Fruit fly (Drosophila melanogaster) whole organism, pupa: ENCODE data around the gene pod1.

Experiments used
- CG10348 ChIP-seq: fragments of 200-800 bp; sonication (Bioruptor generic); IDR thresholded peaks from 2 replicates; pipeline ENCODE4 v1.3.6; 2022; ENCODE audit warnings: missing biosample characterization, missing genetic modification characterization
- CG12605 ChIP-seq: fragments of 200-800 bp; sonication (Bioruptor generic); IDR thresholded peaks from 2 replicates; pipeline ENCODE4 v1.3.6; 2022; ENCODE audit warnings: missing biosample characterization, missing genetic modification characterization
- CG13204 ChIP-seq: fragments of 200-800 bp; sonication (Bioruptor generic); optimal IDR thresholded peaks from 2 replicates; lab custom pipeline; 2018; ENCODE audit warnings: missing biosample characterization, mild to moderate bottlenecking, missing genetic modification characterization, moderate library complexity
- CG14655 ChIP-seq: fragments of 200-800 bp; sonication (Bioruptor generic); optimal IDR thresholded peaks from 3 replicates; lab custom pipeline; 2017; ENCODE audit warnings: mild to moderate bottlenecking, missing biosample characterization, missing genetic modification reagents, missing genetic modification characterization
- CG15710 ChIP-seq: fragments of 200-800 bp; sonication (Bioruptor generic); optimal IDR thresholded peaks from 2 replicates; lab custom pipeline; 2018; ENCODE audit warnings: missing biosample characterization, mild to moderate bottlenecking, missing genetic modification characterization, moderate library complexity
- CG17806 ChIP-seq: fragments of 200-800 bp; sonication (Bioruptor generic); optimal IDR thresholded peaks from 2 replicates; lab custom pipeline; 2018; ENCODE audit warnings: missing biosample characterization, mild to moderate bottlenecking, missing genetic modification characterization, moderate library complexity
- CG32121 ChIP-seq: fragments of 200-800 bp; sonication (Bioruptor generic); IDR thresholded peaks from 2 replicates; pipeline ENCODE4 v1.3.6; 2022; ENCODE audit warnings: missing biosample characterization, missing genetic modification characterization
- CG34367 ChIP-seq: fragments of 200-800 bp; sonication (Bioruptor generic); optimal IDR thresholded peaks from 2 replicates; lab custom pipeline; 2018; ENCODE audit warnings: missing biosample characterization, mild to moderate bottlenecking, missing genetic modification characterization
- CG4496 ChIP-seq: fragments of 200-800 bp; sonication (Bioruptor generic); IDR thresholded peaks from 3 replicates; pipeline ENCODE4 v1.3.6; 2022; ENCODE audit warnings: missing biosample characterization, missing genetic modification characterization
- CG8159 ChIP-seq: fragments of 200-800 bp; sonication (Bioruptor generic); optimal IDR thresholded peaks from 3 replicates; lab custom pipeline; 2018; ENCODE audit warnings: missing biosample characterization, mild to moderate bottlenecking, missing genetic modification characterization, moderate library complexity
- CG8301 ChIP-seq: fragments of 200-800 bp; sonication (Bioruptor generic); optimal IDR thresholded peaks from 2 replicates; lab custom pipeline; 2018; ENCODE audit warnings: missing biosample characterization, mild to moderate bottlenecking, missing genetic modification characterization
- CG9948 ChIP-seq: fragments of 200-800 bp; sonication (Bioruptor generic); optimal IDR thresholded peaks from 2 replicates; lab custom pipeline; 2018; ENCODE audit warnings: missing biosample characterization, mild to moderate bottlenecking, missing genetic modification characterization, moderate library complexity
- D1 ChIP-seq: fragments of 200-800 bp; sonication (Bioruptor generic); optimal IDR thresholded peaks from 2 replicates; lab custom pipeline; 2018; ENCODE audit warnings: missing biosample characterization, mild to moderate bottlenecking, missing genetic modification characterization, moderate library complexity
- EcR ChIP-seq: fragments of 200-800 bp; sonication (Bioruptor generic); optimal IDR thresholded peaks from 3 replicates; lab custom pipeline; 2019; ENCODE audit warnings: missing biosample characterization, missing genetic modification characterization, mild to moderate bottlenecking, moderate library complexity, missing genetic modification reagents
- Ets98B ChIP-seq: fragments of 200-800 bp; sonication (Bioruptor generic); IDR thresholded peaks from 2 replicates; pipeline ENCODE4 v1.3.6; 2022; ENCODE audit warnings: missing biosample characterization, missing genetic modification characterization
- Pif1A ChIP-seq: fragments of 200-800 bp; sonication (Bioruptor generic); optimal IDR thresholded peaks from 3 replicates; lab custom pipeline; 2016; ENCODE audit warnings: missing biosample characterization, missing genetic modification characterization
- Pif1B ChIP-seq: fragments of 200-800 bp; sonication (Bioruptor generic); optimal IDR thresholded peaks from 3 replicates; lab custom pipeline; 2016; ENCODE audit warnings: missing biosample characterization, missing genetic modification characterization
- Snoo ChIP-seq: fragments of 200-800 bp; sonication (Bioruptor generic); optimal IDR thresholded peaks from 3 replicates; lab custom pipeline; 2017; ENCODE audit warnings: missing biosample characterization, mild to moderate bottlenecking, missing genetic modification characterization, inconsistent platforms
- fd96Ca ChIP-seq: fragments of 200-800 bp; sonication (Bioruptor generic); IDR thresholded peaks from 3 replicates; pipeline ENCODE4 v1.3.6; 2022; ENCODE audit warnings: missing biosample characterization, missing genetic modification characterization
- gl ChIP-seq: fragments of 200-800 bp; sonication (Bioruptor generic); optimal IDR thresholded peaks from 2 replicates; lab custom pipeline; 2018; ENCODE audit warnings: missing biosample characterization, mild to moderate bottlenecking, missing genetic modification characterization
- rn ChIP-seq: fragments of 200-800 bp; sonication (Bioruptor generic); IDR thresholded peaks from 2 replicates; pipeline ENCODE4 v1.3.6; 2022; ENCODE audit warnings: missing biosample characterization, missing genetic modification characterization

The pod1 gene

dm6 chrX:6852574-6852973, 49.1 kb downstream of the pod1 start:
- TF ChIP-seq Pif1A, result peak; percentile 92
- peak; percentile 81 for TF ChIP-seq gl
- TF ChIP-seq CG13204 (GFP tag; lab: Kevin White, UChicago), result peak; percentile 68
- peak; percentile 85 for TF ChIP-seq Ets98B (GFP tag; lab: Robert Waterston, UW)
- TF ChIP-seq CG10348 (GFP tag; lab: Robert Waterston, UW), result peak; percentile 76
- TF ChIP-seq CG12605 (GFP tag; lab: Robert Waterston, UW), result peak; percentile 78
- peak; percentile 90 for TF ChIP-seq CG8301
- TF ChIP-seq CG17806 (tag; lab: Kevin White, UChicago), result peak; percentile 90
- peak; percentile 93 for TF ChIP-seq CG14655 (GFP tag; lab: Kevin White, UChicago)
- TF ChIP-seq Snoo (tag; lab: Kevin White, UChicago), result peak; percentile 91
- peak; percentile 91 for TF ChIP-seq CG34367
- peak; percentile 88 for TF ChIP-seq Pif1B (GFP tag; lab: Kevin White, UChicago)
- peak; percentile 47 for TF ChIP-seq EcR
- TF ChIP-seq CG9948 (tag; lab: Kevin White, UChicago), result peak; percentile 92
- TF ChIP-seq CG32121 (GFP tag; lab: Robert Waterston, UW), result peak; percentile 87
- peak; percentile 93 for TF ChIP-seq CG8159 (tag; lab: Kevin White, UChicago)
- peak; percentile 92 for TF ChIP-seq CG15710 (tag; lab: Kevin White, UChicago)
- TF ChIP-seq D1, result peak; percentile 53
- TF ChIP-seq CG4496, result peak; percentile 93
- TF ChIP-seq rn, result peak; percentile 68
- TF ChIP-seq fd96Ca (GFP tag; lab: Robert Waterston, UW), result peak; percentile 91

dm6 chrX:6853384-6853783, 49.9 kb downstream of the pod1 start:
- TF ChIP-seq CG14655 (GFP tag; lab: Kevin White, UChicago) (peak; percentile 6), Snoo (tag; lab: Kevin White, UChicago) (no peak), CG12605 (GFP tag; lab: Robert Waterston, UW) (peak; percentile 29; the same call in 1 of the 2 replicates), CG13204 (GFP tag; lab: Kevin White, UChicago) (peak; percentile 66), CG4496 (0 out of 3 replicates have a peak, but pooled peaks have one; percentile 46), gl (peak; percentile 38), EcR (peak; percentile 63), CG34367 (no peak), CG17806 (tag; lab: Kevin White, UChicago) (no peak), CG15710 (tag; lab: Kevin White, UChicago) (peak; percentile 37), CG32121 (GFP tag; lab: Robert Waterston, UW) (no peak; the same call in 1 of the 2 replicates)

- TF ChIP-seq D1 (peak; percentile 13), fd96Ca (GFP tag; lab: Robert Waterston, UW) (peak; percentile 93), Snoo (tag; lab: Kevin White, UChicago) (peak; percentile 60), CG8159 (tag; lab: Kevin White, UChicago) (peak; percentile 81), CG14655 (GFP tag; lab: Kevin White, UChicago) (peak; percentile 85), CG13204 (GFP tag; lab: Kevin White, UChicago) (no peak), CG34367 (peak; percentile 62), EcR (no peak), CG10348 (GFP tag; lab: Robert Waterston, UW) (no peak; the same call in 1 of the 2 replicates), CG32121 (GFP tag; lab: Robert Waterston, UW) (peak; percentile 88), CG8301 (peak; percentile 78), rn (peak; percentile 50), Pif1B (GFP tag; lab: Kevin White, UChicago) (peak; percentile 85), Pif1A (peak; percentile 84), CG17806 (tag; lab: Kevin White, UChicago) (peak; percentile 72), CG4496 (peak; percentile 91), CG15710 (tag; lab: Kevin White, UChicago) (peak; percentile 61), Ets98B (GFP tag; lab: Robert Waterston, UW) (peak; percentile 88), CG9948 (tag; lab: Kevin White, UChicago) (peak; percentile 79), CG12605 (GFP tag; lab: Robert Waterston, UW) (peak; percentile 72; the same call in 1 of the 2 replicates), gl (no peak)
These were observed 51.1 kb downstream of the pod1 start for dm6 chrX:6854563-6854962.

dm6 chrX:6855366-6856200, 52.1 kb downstream of the pod1 start:
- TF ChIP-seq CG13204 (GFP tag; lab: Kevin White, UChicago), result peak; percentile 30
- peak; percentile 49 for TF ChIP-seq gl
- peak; percentile 44; the same call in 1 of the 2 replicates for TF ChIP-seq Ets98B (GFP tag; lab: Robert Waterston, UW)
- peak; percentile 69 for TF ChIP-seq D1
- peak; percentile 79 for TF ChIP-seq CG32121 (GFP tag; lab: Robert Waterston, UW)
- peak; percentile 88 for TF ChIP-seq Snoo (tag; lab: Kevin White, UChicago)
- no peak for TF ChIP-seq CG12605 (GFP tag; lab: Robert Waterston, UW)
- TF ChIP-seq CG9948 (tag; lab: Kevin White, UChicago), result peak; percentile 87
- TF ChIP-seq CG14655 (GFP tag; lab: Kevin White, UChicago), result peak; percentile 86
- peak; percentile 83 for TF ChIP-seq CG8159 (tag; lab: Kevin White, UChicago)
- TF ChIP-seq fd96Ca (GFP tag; lab: Robert Waterston, UW), result no peak
- 0 out of 2 replicates have a peak, but pooled peaks have one; percentile 17 for TF ChIP-seq rn
- peak; percentile 78 for TF ChIP-seq CG8301
- peak; percentile 73 for TF ChIP-seq CG17806 (tag; lab: Kevin White, UChicago)
- TF ChIP-seq EcR, result peak; percentile 54
- TF ChIP-seq CG4496, result no peak; the same call in 1 of the 3 replicates
- peak; percentile 68 for TF ChIP-seq CG34367
- TF ChIP-seq Pif1A, result peak; percentile 91
- TF ChIP-seq CG10348 (GFP tag; lab: Robert Waterston, UW), result no peak
- peak; percentile 87 for TF ChIP-seq CG15710 (tag; lab: Kevin White, UChicago)
- peak; percentile 90 for TF ChIP-seq Pif1B (GFP tag; lab: Kevin White, UChicago)
